Worm (Caenorhabditis elegans) whole organism, midembryonic: ENCODE results near the gene xnd-1.

Experiments
- T22C8.4 ChIP-seq: fragments of 200-800 bp; sonication (Bioruptor generic); IDR thresholded peaks from 2 replicates; pipeline ENCODE4 v1.3.6; 2022; ENCODE audit warnings: missing genetic modification characterization, missing compliant biosample characterization
- cog-1 ChIP-seq: sonication (generic microtip); optimal IDR thresholded peaks from 2 replicates; lab custom pipeline; 2016; ENCODE audit warnings: missing genetic modification characterization, missing compliant biosample characterization
- med-1 ChIP-seq: sonication (generic microtip); optimal IDR thresholded peaks from 2 replicates; lab custom pipeline; 2017; ENCODE audit warnings: missing genetic modification characterization, mild to moderate bottlenecking, missing compliant biosample characterization, antibody characterized with exemption, missing genetic modification reagents; ENCODE audit not compliant: insufficient read depth

ce11 chrIII:5614648-5615047 lies 10.4 kb downstream of the xnd-1 start, which contains the start of gene basl-1:
- TF ChIP-seq T22C8.4 (no peak), med-1 (no peak), cog-1 (tag; lab: Kevin White, UChicago) (no peak)
